Fruit fly (Drosophila melanogaster) whole organism: ENCODE data around the gene CG17650.
A peak's percentile ranks its signal among the peaks of the same experiment; 100 is the strongest.

Experiments
- CG8478 ChIP-seq: fragments of >200 bp; optimal IDR thresholded peaks from 2 replicates; lab custom pipeline; 2018; ENCODE audit warnings: inconsistent platforms
- Dll ChIP-seq: fragments of >200 bp; optimal IDR thresholded peaks from 2 replicates; lab custom pipeline; 2017
- EcR ChIP-seq, 2 experiments: fragments of >200 bp; optimal IDR thresholded peaks; 2 replicates each; lab custom pipeline; 2017; ENCODE audit warnings: missing biosample characterization in 2 of 2, missing genetic modification characterization in 2 of 2, missing genetic modification reagents in 2 of 2
- pan ChIP-seq: fragments of >200 bp; optimal IDR thresholded peaks from 2 replicates; lab custom pipeline; 2017
- psq ChIP-seq: fragments of >200 bp; optimal IDR thresholded peaks from 2 replicates; lab custom pipeline; 2017
- usp ChIP-seq: fragments of >200 bp; optimal IDR thresholded peaks from 2 replicates; lab custom pipeline; 2017; ENCODE audit warnings: missing biosample characterization, missing genetic modification characterization, mixed read lengths

The CG17650 gene

dm6 chr2L:1738054-1738453 lies 20.8 kb downstream of the CG17650 start:
- TF ChIP-seq usp (GFP tag; lab: Kevin White, UChicago) (no peak), psq (lab: Kevin White, UChicago) (no peak), EcR (GFP tag; optimal IDR thresholded peaks at IDR 0.05; lab: Kevin White, UChicago) (no peak), Dll (lab: Kevin White, UChicago) (no peak), pan (lab: Kevin White, UChicago) (no peak), CG8478 (lab: Kevin White, UChicago) (no peak)

dm6 chr2L:1737057-1737581 lies 21.8 kb downstream of the CG17650 start:
- TF ChIP-seq usp (GFP tag; lab: Kevin White, UChicago), result no peak
- TF ChIP-seq psq (lab: Kevin White, UChicago), result no peak
- TF ChIP-seq CG8478 (lab: Kevin White, UChicago), result no peak
- no peak for TF ChIP-seq EcR (GFP tag; optimal IDR thresholded peaks at IDR 0.05; lab: Kevin White, UChicago)
- no peak for TF ChIP-seq Dll (lab: Kevin White, UChicago)
- TF ChIP-seq pan (lab: Kevin White, UChicago), result peak; percentile 49

- TF ChIP-seq EcR (GFP tag; optimal IDR thresholded peaks at IDR 0.05; lab: Kevin White, UChicago), result no peak
- TF ChIP-seq Dll (lab: Kevin White, UChicago), result no peak
- TF ChIP-seq pan (lab: Kevin White, UChicago), result no peak
- TF ChIP-seq usp (GFP tag; lab: Kevin White, UChicago), result no peak
- no peak for TF ChIP-seq psq (lab: Kevin White, UChicago)
- no peak for TF ChIP-seq CG8478 (lab: Kevin White, UChicago)
These were observed 23.8 kb downstream of the CG17650 start for dm6 chr2L:1735133-1735532.

- TF ChIP-seq EcR (GFP tag; optimal IDR thresholded peaks at IDR 0.05; lab: Kevin White, UChicago) (peak in 1 of 2 experiments; percentile 53), CG8478 (lab: Kevin White, UChicago) (no peak)
These were observed 25.6 kb downstream of the CG17650 start for dm6 chr2L:1733155-1733813.

dm6 chr2L:1732189-1732588 lies 26.7 kb downstream of the CG17650 start, which contains the start of the genes CG17652 and CG17646:
TSS of gene CG17652 (minus strand) at chr2L:1732356.
TSS of gene CG17646 (plus strand) at chr2L:1732524.
- no peak for TF ChIP-seq usp (GFP tag; lab: Kevin White, UChicago)

- TF ChIP-seq psq (lab: Kevin White, UChicago) (no peak), usp (GFP tag; lab: Kevin White, UChicago) (no peak), Dll (lab: Kevin White, UChicago) (no peak), pan (lab: Kevin White, UChicago) (no peak), CG8478 (lab: Kevin White, UChicago) (no peak), EcR (GFP tag; optimal IDR thresholded peaks at IDR 0.05; lab: Kevin White, UChicago) (no peak)
These were observed 28.0 kb downstream of the CG17650 start for dm6 chr2L:1730914-1731313.

dm6 chr2L:1729607-1730011 lies 29.3 kb downstream of the CG17650 start, which contains the start of the genes Eno and CG31937:
TSS of gene Eno (minus strand) at chr2L:1729636.
TSS of gene CG31937 (plus strand) at chr2L:1729887.
- TF ChIP-seq Dll (lab: Kevin White, UChicago) (no peak), CG8478 (lab: Kevin White, UChicago) (no peak), usp (GFP tag; lab: Kevin White, UChicago) (no peak), psq (lab: Kevin White, UChicago) (no peak), EcR (GFP tag; optimal IDR thresholded peaks at IDR 0.05; lab: Kevin White, UChicago) (no peak), pan (lab: Kevin White, UChicago) (no peak)

dm6 chr2L:1728620-1728944 lies 30.3 kb downstream of the CG17650 start, which contains the start of gene Rrp40:
TSS of gene Rrp40 (plus strand) at chr2L:1728732.
- TF ChIP-seq CG8478 (lab: Kevin White, UChicago), result no peak
- TF ChIP-seq Dll (lab: Kevin White, UChicago), result no peak
- TF ChIP-seq EcR (GFP tag; optimal IDR thresholded peaks at IDR 0.05; lab: Kevin White, UChicago), result no peak
- TF ChIP-seq pan (lab: Kevin White, UChicago), result no peak
- no peak for TF ChIP-seq psq (lab: Kevin White, UChicago)
- no peak for TF ChIP-seq usp (GFP tag; lab: Kevin White, UChicago)

- TF ChIP-seq psq (lab: Kevin White, UChicago) (no peak), EcR (GFP tag; optimal IDR thresholded peaks at IDR 0.05; lab: Kevin White, UChicago) (no peak), pan (lab: Kevin White, UChicago) (no peak), Dll (lab: Kevin White, UChicago) (no peak), CG8478 (lab: Kevin White, UChicago) (no peak), usp (GFP tag; lab: Kevin White, UChicago) (no peak)
These were observed 30.9 kb downstream of the CG17650 start for dm6 chr2L:1727826-1728619.

- peak in 1 of 2 experiments; percentile 18 for TF ChIP-seq EcR (GFP tag; optimal IDR thresholded peaks at IDR 0.05; lab: Kevin White, UChicago)
- no peak for TF ChIP-seq psq (lab: Kevin White, UChicago)
These were observed 31.6 kb downstream of the CG17650 start for dm6 chr2L:1727162-1727825.

- no peak for TF ChIP-seq CG8478 (lab: Kevin White, UChicago)
- no peak for TF ChIP-seq Dll (lab: Kevin White, UChicago)
- TF ChIP-seq usp (GFP tag; lab: Kevin White, UChicago), result no peak
- TF ChIP-seq psq (lab: Kevin White, UChicago), result no peak
- TF ChIP-seq pan (lab: Kevin White, UChicago), result no peak
- TF ChIP-seq EcR (GFP tag; optimal IDR thresholded peaks at IDR 0.05; lab: Kevin White, UChicago), result no peak
These were observed 34.3 kb downstream of the CG17650 start for dm6 chr2L:1724592-1724940.
